Fruit fly (Drosophila melanogaster) whole organism, embryonic: ENCODE results near the gene CG10445.

Source experiments
- Ada2b ChIP-seq: fragments of 200-800 bp; sonication (Bioruptor generic); IDR thresholded peaks from 2 replicates; pipeline ENCODE4 v1.3.6; 2022; ENCODE audit warnings: missing biosample characterization, missing genetic modification characterization
- CG10267 ChIP-seq: fragments of 200-800 bp; sonication (Bioruptor generic); optimal IDR thresholded peaks from 2 replicates; lab custom pipeline; 2018; ENCODE audit warnings: missing biosample characterization, mild to moderate bottlenecking, missing genetic modification characterization, moderate library complexity
- CG10654 ChIP-seq: fragments of 200-800 bp; sonication (Bioruptor generic); optimal IDR thresholded peaks from 2 replicates; lab custom pipeline; 2016; ENCODE audit warnings: missing biosample characterization, missing genetic modification characterization
- CG11085 ChIP-seq: fragments of 200-800 bp; sonication (Bioruptor generic); IDR thresholded peaks from 2 replicates; pipeline ENCODE4 v1.3.6; 2022; ENCODE audit warnings: missing biosample characterization, missing genetic modification characterization
- CG11560 ChIP-seq: fragments of 200-800 bp; sonication (Bioruptor generic); IDR thresholded peaks from 3 replicates; pipeline ENCODE4 v1.3.6; 2022; ENCODE audit warnings: missing biosample characterization, missing genetic modification characterization
- CG11695 ChIP-seq: fragments of 200-800 bp; sonication (Bioruptor generic); IDR thresholded peaks from 3 replicates; pipeline ENCODE4 v1.3.6; 2022; ENCODE audit warnings: missing biosample characterization, missing genetic modification characterization
- CG12236 ChIP-seq: fragments of 200-800 bp; sonication (Bioruptor generic); optimal IDR thresholded peaks from 2 replicates; lab custom pipeline; 2016; ENCODE audit warnings: missing biosample characterization, missing genetic modification characterization
- CG12299 ChIP-seq: fragments of 200-800 bp; sonication (Bioruptor generic); optimal IDR thresholded peaks from 2 replicates; lab custom pipeline; 2018; ENCODE audit warnings: missing biosample characterization, mild to moderate bottlenecking, missing genetic modification characterization
- CG12391 ChIP-seq: fragments of 200-800 bp; sonication (Bioruptor generic); optimal IDR thresholded peaks from 3 replicates; lab custom pipeline; 2018; ENCODE audit warnings: missing biosample characterization, mild to moderate bottlenecking, missing genetic modification characterization, moderate library complexity
- CG14050 ChIP-seq: fragments of 200-800 bp; sonication (Bioruptor generic); IDR thresholded peaks from 3 replicates; pipeline ENCODE4 v1.3.6; 2022; ENCODE audit warnings: missing biosample characterization, missing genetic modification characterization
- CG14710 ChIP-seq: fragments of 200-800 bp; sonication (Bioruptor generic); optimal IDR thresholded peaks from 3 replicates; lab custom pipeline; 2019; ENCODE audit warnings: missing biosample characterization, mild to moderate bottlenecking, missing genetic modification characterization, moderate library complexity
- CG16863 ChIP-seq: fragments of 200-800 bp; sonication (Bioruptor generic); optimal IDR thresholded peaks from 3 replicates; lab custom pipeline; 2016; ENCODE audit warnings: missing biosample characterization, missing genetic modification characterization
- CG4404 ChIP-seq: fragments of 200-800 bp; sonication (Bioruptor generic); IDR thresholded peaks from 2 replicates; pipeline ENCODE4 v1.3.6; 2022; ENCODE audit warnings: missing biosample characterization, missing genetic modification characterization
- CG6254 ChIP-seq: fragments of 200-800 bp; sonication (Bioruptor generic); optimal IDR thresholded peaks from 3 replicates; lab custom pipeline; 2017; ENCODE audit warnings: mild to moderate bottlenecking, missing biosample characterization, missing genetic modification reagents, missing genetic modification characterization
- CG6654 ChIP-seq: fragments of 200-800 bp; sonication (Bioruptor generic); optimal IDR thresholded peaks from 2 replicates; lab custom pipeline; 2017; ENCODE audit warnings: missing biosample characterization, mild to moderate bottlenecking, missing genetic modification characterization
- CG7963 ChIP-seq: fragments of 200-800 bp; sonication (Bioruptor generic); IDR thresholded peaks from 3 replicates; pipeline ENCODE4 v1.3.6; 2022; ENCODE audit warnings: missing biosample characterization, missing genetic modification characterization; ENCODE audit not compliant: partially characterized antibody
- CG8089 ChIP-seq: fragments of 200-800 bp; sonication (Bioruptor generic); optimal IDR thresholded peaks from 3 replicates; lab custom pipeline; 2016; ENCODE audit warnings: missing biosample characterization, missing genetic modification characterization
- Dek ChIP-seq: fragments of 200-800 bp; sonication (Bioruptor generic); optimal IDR thresholded peaks from 3 replicates; lab custom pipeline; 2019; ENCODE audit warnings: missing biosample characterization, mild to moderate bottlenecking, missing genetic modification characterization, moderate library complexity
- Dp ChIP-seq: fragments of 200-800 bp; sonication (Bioruptor generic); optimal IDR thresholded peaks from 2 replicates; lab custom pipeline; 2018; ENCODE audit warnings: missing biosample characterization, mild to moderate bottlenecking, missing genetic modification characterization, moderate library complexity
- Hey ChIP-seq: fragments of 200-800 bp; sonication (Bioruptor generic); optimal IDR thresholded peaks from 3 replicates; lab custom pipeline; 2018; ENCODE audit warnings: missing biosample characterization, mild to moderate bottlenecking, missing genetic modification characterization
- Meics ChIP-seq: fragments of 200-800 bp; sonication (Bioruptor generic); optimal IDR thresholded peaks from 2 replicates; lab custom pipeline; 2017; ENCODE audit warnings: missing biosample characterization, mild to moderate bottlenecking, missing genetic modification characterization
- NfI ChIP-seq: fragments of 200-800 bp; sonication (Bioruptor generic); optimal IDR thresholded peaks from 3 replicates; lab custom pipeline; 2018; ENCODE audit warnings: missing biosample characterization, mild to moderate bottlenecking, missing genetic modification characterization, moderate library complexity
- Poxn ChIP-seq: fragments of 200-800 bp; sonication (Bioruptor generic); IDR thresholded peaks from 2 replicates; pipeline ENCODE4 v1.3.6; 2022; ENCODE audit warnings: missing biosample characterization, missing genetic modification characterization
- Sry-β ChIP-seq: fragments of 200-800 bp; sonication (Bioruptor generic); optimal IDR thresholded peaks from 2 replicates; lab custom pipeline; 2018; ENCODE audit warnings: missing biosample characterization, mild to moderate bottlenecking, missing genetic modification characterization, moderate library complexity
- ac ChIP-seq: fragments of 200-800 bp; sonication (Bioruptor generic); optimal IDR thresholded peaks from 3 replicates; lab custom pipeline; 2017; ENCODE audit warnings: missing biosample characterization, mild to moderate bottlenecking, missing genetic modification characterization
- al ChIP-seq: fragments of 200-800 bp; sonication (Bioruptor generic); IDR thresholded peaks from 2 replicates; pipeline ENCODE4 v1.3.6; 2022; ENCODE audit warnings: missing biosample characterization, missing genetic modification characterization
- bcd ChIP-seq: fragments of 200-800 bp; sonication (Bioruptor generic); optimal IDR thresholded peaks from 2 replicates; lab custom pipeline; 2017; ENCODE audit warnings: missing biosample characterization, mild to moderate bottlenecking, missing genetic modification characterization
- bigmax ChIP-seq: fragments of 200-800 bp; sonication (Bioruptor generic); optimal IDR thresholded peaks from 2 replicates; lab custom pipeline; 2018; ENCODE audit warnings: missing biosample characterization, mild to moderate bottlenecking, missing genetic modification characterization
- chif ChIP-seq, 2 experiments: fragments of 200-800 bp; sonication (Bioruptor generic); optimal IDR thresholded peaks; 3 replicates each; lab custom pipeline; 2016; ENCODE audit warnings: missing biosample characterization in 2 of 2, missing genetic modification characterization in 2 of 2
- ci ChIP-seq: fragments of 200-800 bp; sonication (Bioruptor generic); IDR thresholded peaks from 3 replicates; pipeline ENCODE4 v1.3.6; 2022; ENCODE audit warnings: missing biosample characterization, missing genetic modification characterization
- dmrt99B ChIP-seq: fragments of 200-800 bp; sonication (Bioruptor generic); optimal IDR thresholded peaks from 2 replicates; lab custom pipeline; 2018; ENCODE audit warnings: missing biosample characterization, mild to moderate bottlenecking, missing genetic modification characterization, moderate library complexity
- ems ChIP-seq: fragments of 200-800 bp; sonication (Bioruptor generic); optimal IDR thresholded peaks from 3 replicates; lab custom pipeline; 2016; ENCODE audit warnings: missing biosample characterization, missing genetic modification characterization
- fd96Cb ChIP-seq: fragments of 200-800 bp; sonication (Bioruptor generic); optimal IDR thresholded peaks from 2 replicates; lab custom pipeline; 2018; ENCODE audit warnings: missing biosample characterization, mild to moderate bottlenecking, missing genetic modification characterization, moderate library complexity
- gem ChIP-seq: fragments of 200-800 bp; sonication (Bioruptor generic); optimal IDR thresholded peaks from 2 replicates; lab custom pipeline; 2019; ENCODE audit warnings: missing biosample characterization, mild to moderate bottlenecking, missing genetic modification characterization, moderate library complexity
- h ChIP-seq: fragments of >200 bp; optimal IDR thresholded peaks from 2 replicates; lab custom pipeline; 2017
- hkb ChIP-seq, 2 experiments: fragments of 200-800 bp in 1 of 2; fragments of >200 bp in 1 of 2; sonication (Bioruptor generic) in 1 of 2; IDR thresholded peaks in 1 of 2; optimal IDR thresholded peaks in 1 of 2; 2 replicates each; pipeline versions ENCODE4 v1.3.6 to Lab custom; 2017 to 2022; ENCODE audit warnings: missing biosample characterization in 1 of 2, missing genetic modification characterization in 1 of 2
- jigr1 ChIP-seq: fragments of 200-800 bp; sonication (Bioruptor generic); IDR thresholded peaks from 3 replicates; pipeline ENCODE4 v1.3.6; 2022; ENCODE audit warnings: missing biosample characterization, missing genetic modification characterization
- jing ChIP-seq: fragments of 200-800 bp; sonication (Bioruptor generic); optimal IDR thresholded peaks from 2 replicates; lab custom pipeline; 2018; ENCODE audit warnings: missing biosample characterization, mild to moderate bottlenecking, missing genetic modification characterization
- jumu ChIP-seq: fragments of 200-800 bp; sonication (Bioruptor generic); optimal IDR thresholded peaks from 3 replicates; lab custom pipeline; 2016; ENCODE audit warnings: missing biosample characterization, missing genetic modification characterization
- kni ChIP-seq: fragments of 200-800 bp; sonication (Bioruptor generic); optimal IDR thresholded peaks from 3 replicates; lab custom pipeline; 2017; ENCODE audit warnings: mild to moderate bottlenecking, missing biosample characterization, missing genetic modification reagents, missing genetic modification characterization
- mld ChIP-seq: fragments of 200-800 bp; sonication (Bioruptor generic); IDR thresholded peaks from 3 replicates; pipeline ENCODE4 v1.3.6; 2022; ENCODE audit warnings: missing biosample characterization, missing genetic modification characterization; ENCODE audit not compliant: partially characterized antibody
- nom ChIP-seq: fragments of 200-800 bp; sonication (Bioruptor generic); optimal IDR thresholded peaks from 2 replicates; lab custom pipeline; 2017; ENCODE audit warnings: missing biosample characterization, missing genetic modification characterization, mild to moderate bottlenecking, moderate library complexity, missing genetic modification reagents
- pb ChIP-seq: fragments of 200-800 bp; sonication (Bioruptor generic); optimal IDR thresholded peaks from 3 replicates; lab custom pipeline; 2016; ENCODE audit warnings: missing biosample characterization, missing genetic modification characterization
- pros ChIP-seq: fragments of 200-800 bp; sonication (Bioruptor generic); optimal IDR thresholded peaks from 3 replicates; lab custom pipeline; 2019; ENCODE audit warnings: missing biosample characterization, mild to moderate bottlenecking, missing genetic modification characterization, moderate library complexity
- sd ChIP-seq: fragments of 200-800 bp; sonication (Bioruptor generic); optimal IDR thresholded peaks from 3 replicates; lab custom pipeline; 2018; ENCODE audit warnings: missing biosample characterization, mild to moderate bottlenecking, missing genetic modification characterization, moderate library complexity
- seq ChIP-seq: fragments of 200-800 bp; sonication (Bioruptor generic); IDR thresholded peaks from 2 replicates; pipeline ENCODE4 v1.3.6; 2022; ENCODE audit warnings: missing biosample characterization, missing genetic modification characterization
- slou ChIP-seq: fragments of 200-800 bp; sonication (Bioruptor generic); optimal IDR thresholded peaks from 3 replicates; lab custom pipeline; 2016; ENCODE audit warnings: missing biosample characterization, missing genetic modification characterization
- sqz ChIP-seq: fragments of 200-800 bp; sonication (Bioruptor generic); optimal IDR thresholded peaks from 3 replicates; lab custom pipeline; 2018; ENCODE audit warnings: missing biosample characterization, mild to moderate bottlenecking, missing genetic modification characterization
- tin ChIP-seq: fragments of 200-800 bp; sonication (Bioruptor generic); optimal IDR thresholded peaks from 3 replicates; lab custom pipeline; 2016; ENCODE audit warnings: missing biosample characterization, missing genetic modification characterization
- toy ChIP-seq: fragments of 200-800 bp; sonication (Bioruptor generic); IDR thresholded peaks from 2 replicates; pipeline ENCODE4 v1.3.6; 2022; ENCODE audit warnings: missing biosample characterization, missing genetic modification characterization
- zf30C ChIP-seq: fragments of 200-800 bp; sonication (Bioruptor generic); optimal IDR thresholded peaks from 3 replicates; lab custom pipeline; 2018; ENCODE audit warnings: missing biosample characterization, mild to moderate bottlenecking, missing genetic modification characterization

CG10445 gene

DNA sequence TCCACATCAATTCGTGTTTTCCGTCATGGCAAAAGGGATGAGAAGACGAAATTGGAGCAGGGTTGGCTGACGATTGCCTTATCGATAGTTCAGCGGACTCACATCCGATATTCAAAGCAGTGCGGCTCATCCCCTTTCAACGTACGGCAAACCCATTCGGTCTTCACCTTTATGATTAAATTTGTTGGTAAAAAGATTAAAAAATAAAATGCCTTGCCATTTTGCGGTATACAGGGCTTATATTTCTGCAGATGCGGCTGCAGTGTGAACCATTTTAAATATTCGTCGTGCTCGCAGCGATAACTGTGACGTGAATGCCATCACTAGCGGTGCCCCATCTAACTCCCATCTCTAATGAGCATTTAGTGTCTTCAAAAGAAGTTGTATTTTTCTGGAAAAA lies 12.8 kb downstream of the CG10445 start, which contains the start of the genes Taf7 and EMC1 (continued):
- TF ChIP-seq dmrt99B (tag; lab: Kevin White, UChicago), result no peak
- TF ChIP-seq Meics, result no peak
- TF ChIP-seq seq (GFP tag; lab: Robert Waterston, UW), result no peak
- TF ChIP-seq nom, result no peak
- peak; percentile 35 for TF ChIP-seq pb
- 0 out of 2 replicates have a peak, but pooled peaks have one; percentile 17 for TF ChIP-seq al
- TF ChIP-seq h (lab: Kevin White, UChicago), result no peak
- no peak for TF ChIP-seq toy (GFP tag; lab: Robert Waterston, UW)
- TF ChIP-seq hkb (optimal IDR thresholded peaks at IDR 0.05; lab: Kevin White, UChicago), result peak; percentile 77
- no peak for TF ChIP-seq hkb (GFP tag; IDR thresholded peaks at IDR 0.05; lab: Robert Waterston, UW)
- peak; percentile 24 for TF ChIP-seq CG8089 (GFP tag; lab: Kevin White, UChicago)
- TF ChIP-seq CG14710 (tag; lab: Kevin White, UChicago), result peak; percentile 76
- TF ChIP-seq ci (GFP tag; lab: Robert Waterston, UW), result no peak
- TF ChIP-seq CG7963 (GFP tag; lab: Robert Waterston, UW), result peak; percentile 81
- no peak for TF ChIP-seq bigmax
- TF ChIP-seq Ada2b (GFP tag; lab: Robert Waterston, UW), result no peak
- peak; percentile 55 for TF ChIP-seq CG10267
- no peak for TF ChIP-seq CG11695 (GFP tag; lab: Robert Waterston, UW)
- no peak; the same call in 1 of the 2 replicates for TF ChIP-seq CG11085 (GFP tag; lab: Robert Waterston, UW)
- peak; percentile 31 for TF ChIP-seq CG10654
- TF ChIP-seq CG12391, result no peak
- TF ChIP-seq jing (GFP tag; lab: Kevin White, UChicago), result no peak
- peak; percentile 99 for TF ChIP-seq kni (GFP tag; lab: Kevin White, UChicago)
- peak; percentile 72; the same call in 2 of the 3 replicates for TF ChIP-seq mld
- TF ChIP-seq Hey, result no peak
- no peak for TF ChIP-seq CG6654
- TF ChIP-seq slou (GFP tag; lab: Kevin White, UChicago), result peak; percentile 44
- TF ChIP-seq Poxn (GFP tag; lab: Robert Waterston, UW), result no peak
- TF ChIP-seq ac (GFP tag; lab: Kevin White, UChicago), result no peak
- TF ChIP-seq CG6254 (GFP tag; lab: Kevin White, UChicago), result no peak
- no peak for TF ChIP-seq Dek (tag; lab: Kevin White, UChicago)
- TF ChIP-seq CG11560 (tag; lab: Robert Waterston, UW), result no peak
- TF ChIP-seq bcd, result no peak
- TF ChIP-seq jumu, result peak; percentile 64
- TF ChIP-seq ems, result peak; percentile 32
- TF ChIP-seq CG4404, result peak; percentile 51; the same call in 1 of the 2 replicates
- no peak for TF ChIP-seq fd96Cb (tag; lab: Kevin White, UChicago)
- no peak for TF ChIP-seq zf30C (GFP tag; lab: Kevin White, UChicago)
- TF ChIP-seq gem, result no peak
- no peak for TF ChIP-seq CG12299 (tag; lab: Kevin White, UChicago)
- no peak for TF ChIP-seq pros (GFP tag; lab: Kevin White, UChicago)
- no peak for TF ChIP-seq sd
- TF ChIP-seq chif (GFP tag; optimal IDR thresholded peaks at IDR 0.05; lab: Kevin White, UChicago), result peak; percentile 7 to 48
- TF ChIP-seq CG12236 (GFP tag; lab: Kevin White, UChicago), result peak; percentile 34
- no peak for TF ChIP-seq CG14050 (GFP tag; lab: Robert Waterston, UW)
- peak; percentile 31 for TF ChIP-seq Dp (GFP tag; lab: Kevin White, UChicago)
- peak; percentile 19 for TF ChIP-seq CG16863 (GFP tag; lab: Kevin White, UChicago)
- no peak for TF ChIP-seq sqz (GFP tag; lab: Kevin White, UChicago)
- peak; percentile 68 for TF ChIP-seq Sry-β (GFP tag; lab: Kevin White, UChicago)
- TF ChIP-seq tin, result peak; percentile 34
- no peak for TF ChIP-seq NfI (GFP tag; lab: Kevin White, UChicago)
- TF ChIP-seq jigr1 (GFP tag; lab: Robert Waterston, UW), result 0 out of 3 replicates have a peak, but pooled peaks have one; percentile 30
